Fruit fly (Drosophila melanogaster) whole organism, pupa: ENCODE results near the gene CG31510.

ENCODE experiments used
- CG13204 ChIP-seq: fragments of 200-800 bp; sonication (Bioruptor generic); optimal IDR thresholded peaks from 2 replicates; lab custom pipeline; 2018; ENCODE audit warnings: missing biosample characterization, mild to moderate bottlenecking, missing genetic modification characterization, moderate library complexity
- CG14655 ChIP-seq: fragments of 200-800 bp; sonication (Bioruptor generic); optimal IDR thresholded peaks from 3 replicates; lab custom pipeline; 2017; ENCODE audit warnings: mild to moderate bottlenecking, missing biosample characterization, missing genetic modification reagents, missing genetic modification characterization
- CG17806 ChIP-seq: fragments of 200-800 bp; sonication (Bioruptor generic); optimal IDR thresholded peaks from 2 replicates; lab custom pipeline; 2018; ENCODE audit warnings: missing biosample characterization, mild to moderate bottlenecking, missing genetic modification characterization, moderate library complexity
- CG32121 ChIP-seq: fragments of 200-800 bp; sonication (Bioruptor generic); IDR thresholded peaks from 2 replicates; pipeline ENCODE4 v1.3.6; 2022; ENCODE audit warnings: missing biosample characterization, missing genetic modification characterization
- CG4496 ChIP-seq: fragments of 200-800 bp; sonication (Bioruptor generic); IDR thresholded peaks from 3 replicates; pipeline ENCODE4 v1.3.6; 2022; ENCODE audit warnings: missing biosample characterization, missing genetic modification characterization
- CG8301 ChIP-seq: fragments of 200-800 bp; sonication (Bioruptor generic); optimal IDR thresholded peaks from 2 replicates; lab custom pipeline; 2018; ENCODE audit warnings: missing biosample characterization, mild to moderate bottlenecking, missing genetic modification characterization
- CG9948 ChIP-seq: fragments of 200-800 bp; sonication (Bioruptor generic); optimal IDR thresholded peaks from 2 replicates; lab custom pipeline; 2018; ENCODE audit warnings: missing biosample characterization, mild to moderate bottlenecking, missing genetic modification characterization, moderate library complexity
- fd96Ca ChIP-seq: fragments of 200-800 bp; sonication (Bioruptor generic); IDR thresholded peaks from 3 replicates; pipeline ENCODE4 v1.3.6; 2022; ENCODE audit warnings: missing biosample characterization, missing genetic modification characterization
- gl ChIP-seq: fragments of 200-800 bp; sonication (Bioruptor generic); optimal IDR thresholded peaks from 2 replicates; lab custom pipeline; 2018; ENCODE audit warnings: missing biosample characterization, mild to moderate bottlenecking, missing genetic modification characterization
- rn ChIP-seq: fragments of 200-800 bp; sonication (Bioruptor generic); IDR thresholded peaks from 2 replicates; pipeline ENCODE4 v1.3.6; 2022; ENCODE audit warnings: missing biosample characterization, missing genetic modification characterization

dm6 chr3R:25172353-25172752 lies 49.6 kb upstream of the CG31510 start:
- TF ChIP-seq CG13204 (GFP tag; lab: Kevin White, UChicago) (no peak), gl (tag; lab: Kevin White, UChicago) (no peak), CG14655 (GFP tag; lab: Kevin White, UChicago) (no peak), CG8301 (tag; lab: Kevin White, UChicago) (no peak), CG17806 (tag; lab: Kevin White, UChicago) (no peak), fd96Ca (GFP tag; lab: Robert Waterston, UW) (no peak), CG4496 (GFP tag; lab: Robert Waterston, UW) (no peak), CG32121 (GFP tag; lab: Robert Waterston, UW) (no peak), CG9948 (no peak), rn (GFP tag; lab: Robert Waterston, UW) (no peak)
